Worm (Caenorhabditis elegans) whole organism, young adult: Measurements from ENCODE around the gene nhr-26.

Experiments
- F23B12.7 ChIP-seq: sonication (generic microtip); optimal IDR thresholded peaks from 2 replicates; lab custom pipeline; 2017; ENCODE audit warnings: missing genetic modification characterization, mild to moderate bottlenecking, missing compliant biosample characterization, antibody characterized with exemption, moderate library complexity; ENCODE audit not compliant: insufficient read depth
- ama-1 ChIP-seq, 3 experiments: fragments of 150-350 bp in 1 of 3; sonication (generic microtip) in 2 of 3; optimal IDR thresholded peaks; 2 replicates each; lab custom pipeline; 2014 to 2018; ENCODE audit warnings: missing biosample characterization in 2 of 3, missing genetic modification characterization in 2 of 3, missing genetic modification reagents in 2 of 3
- dpl-1 ChIP-seq: fragments of 150-350 bp; optimal IDR thresholded peaks from 2 replicates; lab custom pipeline; 2014; ENCODE audit warnings: missing biosample characterization, missing genetic modification reagents, missing genetic modification characterization
- lag-1 ChIP-seq: fragments of 200-800 bp; sonication (Bioruptor generic); IDR thresholded peaks from 2 replicates; pipeline ENCODE4 v1.3.6; 2022; ENCODE audit warnings: missing genetic modification reagents, missing genetic modification characterization, missing compliant biosample characterization

ce11 chrX:12645846-12646245, 54.4 kb downstream of the nhr-26 start:
- TF ChIP-seq F23B12.7, result no peak
- TF ChIP-seq lag-1 (GFP tag; lab: Robert Waterston, UW), result no peak
- no peak for TF ChIP-seq ama-1 (optimal IDR thresholded peaks at IDR 0.05; lab: Kevin White, UChicago)
- no peak for TF ChIP-seq ama-1 (GFP tag; optimal IDR thresholded peaks at IDR 0.05; lab: Kevin White, UChicago)
- no peak for TF ChIP-seq dpl-1 (GFP tag; lab: Kevin White, UChicago)
